Worm (Caenorhabditis elegans): ENCODE data around the gene M163.5.
A peak's percentile ranks its signal among the peaks of the same experiment; 100 is the strongest.

The M163.5 gene

ce11 chrX:14465593-14465992 is 8.2 kb upstream of the M163.5 start, which contains the start of gene M163.22:
M163.22 (plus strand) TSS chrX:14465893.
- TF ChIP-seq dao-5 (tag; optimal IDR thresholded peaks at IDR 0.05) (no peak), W03F9.2 (tag; optimal IDR thresholded peaks at IDR 0.05) (no peak), him-1 (tag; optimal IDR thresholded peaks at IDR 0.05) (no peak)

ce11 chrX:14466532-14466931 is 7.3 kb upstream of the M163.5 start, which contains the start of gene M163.21:
M163.21 (plus strand) TSS chrX:14466832.
- no peak for TF ChIP-seq dao-5 (tag; optimal IDR thresholded peaks at IDR 0.05)
- TF ChIP-seq him-1 (tag; optimal IDR thresholded peaks at IDR 0.05): no peak
- no peak for TF ChIP-seq W03F9.2 (tag; optimal IDR thresholded peaks at IDR 0.05)

ce11 chrX:14469284-14469683 is 4.6 kb upstream of the M163.5 start, which contains the start of gene M163.9:
M163.9 (plus strand) TSS chrX:14469584.
- TF ChIP-seq dao-5 (tag; optimal IDR thresholded peaks at IDR 0.05): no peak
- TF ChIP-seq W03F9.2 (tag; optimal IDR thresholded peaks at IDR 0.05): no peak
- TF ChIP-seq him-1 (tag; optimal IDR thresholded peaks at IDR 0.05): no peak

ce11 chrX:14470687-14471086 is 3.2 kb upstream of the M163.5 start, which contains the start of gene M163.10:
M163.10 (plus strand) TSS chrX:14470987.
- TF ChIP-seq W03F9.2 (tag; optimal IDR thresholded peaks at IDR 0.05) (no peak), him-1 (tag; optimal IDR thresholded peaks at IDR 0.05) (no peak), dao-5 (tag; optimal IDR thresholded peaks at IDR 0.05) (no peak)

- TF ChIP-seq him-1 (tag; optimal IDR thresholded peaks at IDR 0.05) (no peak), W03F9.2 (tag; optimal IDR thresholded peaks at IDR 0.05) (peak; percentile 20), dao-5 (tag; optimal IDR thresholded peaks at IDR 0.05) (peak; percentile 4)
These were observed 2.9 kb downstream of the M163.5 start for ce11 chrX:14476625-14477257.

- TF ChIP-seq W03F9.2 (tag; optimal IDR thresholded peaks at IDR 0.05) (no peak), him-1 (tag; optimal IDR thresholded peaks at IDR 0.05) (no peak), dao-5 (tag; optimal IDR thresholded peaks at IDR 0.05) (no peak)
These were observed 3.5 kb downstream of the M163.5 start for ce11 chrX:14477338-14477737.

ce11 chrX:14478193-14478592 is 4.4 kb downstream of the M163.5 start:
- no peak for TF ChIP-seq him-1 (tag; optimal IDR thresholded peaks at IDR 0.05)
- TF ChIP-seq dao-5 (tag; optimal IDR thresholded peaks at IDR 0.05): no peak
- TF ChIP-seq W03F9.2 (tag; optimal IDR thresholded peaks at IDR 0.05): no peak

ce11 chrX:14478743-14479428 is 5.0 kb downstream of the M163.5 start, which contains the start of gene M163.11:
M163.11 (plus strand) TSS chrX:14479378.
- TF ChIP-seq dao-5 (tag; optimal IDR thresholded peaks at IDR 0.05): peak; percentile 48
- no peak for TF ChIP-seq W03F9.2 (tag; optimal IDR thresholded peaks at IDR 0.05)

- TF ChIP-seq W03F9.2 (tag; optimal IDR thresholded peaks at IDR 0.05) (peak; percentile 41), dao-5 (tag; optimal IDR thresholded peaks at IDR 0.05) (no peak), him-1 (tag; optimal IDR thresholded peaks at IDR 0.05) (peak; percentile 4)
These were observed 6.4 kb downstream of the M163.5 start, which contains the start of gene gfi-3 for ce11 chrX:14480248-14480647. gfi-3 (plus strand) TSS chrX:14480572.

ce11 chrX:14481637-14482036 is 7.8 kb downstream of the M163.5 start:
- TF ChIP-seq him-1 (tag; optimal IDR thresholded peaks at IDR 0.05) (no peak), dao-5 (tag; optimal IDR thresholded peaks at IDR 0.05) (no peak), W03F9.2 (tag; optimal IDR thresholded peaks at IDR 0.05) (no peak)

- TF ChIP-seq dao-5 (tag; optimal IDR thresholded peaks at IDR 0.05) (no peak), him-1 (tag; optimal IDR thresholded peaks at IDR 0.05) (no peak), W03F9.2 (tag; optimal IDR thresholded peaks at IDR 0.05) (no peak)
These were observed 11.0 kb downstream of the M163.5 start, which contains the start of gene M163.8 for ce11 chrX:14484827-14485226. M163.8 (plus strand) TSS chrX:14485127.

ce11 chrX:14486503-14486902 is 12.7 kb downstream of the M163.5 start:
- TF ChIP-seq W03F9.2 (tag; optimal IDR thresholded peaks at IDR 0.05): no peak
- no peak for TF ChIP-seq dao-5 (tag; optimal IDR thresholded peaks at IDR 0.05)
- TF ChIP-seq him-1 (tag; optimal IDR thresholded peaks at IDR 0.05): no peak

ce11 chrX:14487333-14487732 is 13.5 kb downstream of the M163.5 start:
- no peak for TF ChIP-seq W03F9.2 (tag; optimal IDR thresholded peaks at IDR 0.05)

ce11 chrX:14487832-14488231 is 14.0 kb downstream of the M163.5 start:
- TF ChIP-seq him-1 (tag; optimal IDR thresholded peaks at IDR 0.05) (no peak), dao-5 (tag; optimal IDR thresholded peaks at IDR 0.05) (no peak), W03F9.2 (tag; optimal IDR thresholded peaks at IDR 0.05) (no peak)

Measured in whole organism, L4/young adult.